Worm (Caenorhabditis elegans) whole organism, mixed stage, embryonic: Measurements from ENCODE around the gene ech-5.

Experiments
- blmp-1 ChIP-seq: fragments of 150-350 bp; optimal IDR thresholded peaks from 2 replicates; lab custom pipeline; 2014; ENCODE audit warnings: missing biosample characterization, missing genetic modification characterization
- elt-1 ChIP-seq: sonication (generic microtip); optimal IDR thresholded peaks from 2 replicates; lab custom pipeline; 2017; ENCODE audit warnings: missing genetic modification characterization, mild to moderate bottlenecking, missing compliant biosample characterization, antibody characterized with exemption, moderate library complexity, borderline replicate concordance; ENCODE audit not compliant: insufficient read depth
- ham-2 ChIP-seq: fragments of 200-800 bp; sonication (Bioruptor generic); optimal IDR thresholded peaks from 2 replicates; lab custom pipeline; 2018; ENCODE audit warnings: mild to moderate bottlenecking, missing genetic modification characterization, missing compliant biosample characterization
- lin-13 ChIP-seq: fragments of 150-350 bp; optimal IDR thresholded peaks from 2 replicates; lab custom pipeline; 2014; ENCODE audit warnings: missing biosample characterization, missing genetic modification characterization
- lsy-2 ChIP-seq: fragments of 150-350 bp; optimal IDR thresholded peaks from 2 replicates; lab custom pipeline; 2014; ENCODE audit warnings: missing biosample characterization, missing genetic modification characterization
- nhr-2 ChIP-seq: fragments of 150-350 bp; optimal IDR thresholded peaks from 2 replicates; lab custom pipeline; 2014; ENCODE audit warnings: missing biosample characterization, missing genetic modification characterization
- nhr-76 ChIP-seq: sonication (generic microtip); optimal IDR thresholded peaks from 2 replicates; lab custom pipeline; 2017; ENCODE audit warnings: missing biosample characterization, missing genetic modification characterization
- pha-4 ChIP-seq: fragments of 150-350 bp; optimal IDR thresholded peaks from 2 replicates; lab custom pipeline; 2018; ENCODE audit warnings: missing biosample characterization, missing genetic modification reagents, missing genetic modification characterization
- snpc-4 ChIP-seq: fragments of 150-350 bp; optimal IDR thresholded peaks from 2 replicates; lab custom pipeline; 2014; ENCODE audit warnings: missing biosample characterization, missing genetic modification characterization
- unc-62 ChIP-seq: fragments of 150-350 bp; optimal IDR thresholded peaks from 2 replicates; lab custom pipeline; 2014; ENCODE audit warnings: missing biosample characterization, missing genetic modification reagents, missing genetic modification characterization

Gene ech-5

ce11 chrIV:845198-845597, 48.4 kb downstream of the ech-5 start, which contains the start of gene lgc-33:
TSS of gene lgc-33 (plus strand) at chrIV:845498.
- TF ChIP-seq nhr-2 (no peak), pha-4 (tag; lab: Kevin White, UChicago) (no peak), lin-13 (tag; lab: Kevin White, UChicago) (no peak), ham-2 (GFP tag; lab: Kevin White, UChicago) (no peak), lsy-2 (tag; lab: Kevin White, UChicago) (no peak), nhr-76 (no peak), blmp-1 (tag; lab: Kevin White, UChicago) (no peak), elt-1 (tag; lab: Kevin White, UChicago) (no peak)
- TF ChIP-seq, all 35 proteins: peak for 0

ce11 chrIV:848207-848606, 51.4 kb downstream of the ech-5 start:
- TF ChIP-seq lsy-2 (tag; lab: Kevin White, UChicago) (no peak), snpc-4 (tag; lab: Kevin White, UChicago) (no peak), blmp-1 (tag; lab: Kevin White, UChicago) (no peak), unc-62 (GFP tag; lab: Kevin White, UChicago) (no peak), ham-2 (GFP tag; lab: Kevin White, UChicago) (no peak)
